Fruit fly (Drosophila melanogaster) whole organism, prepupa: ENCODE measurements around the gene Mes2.

Source experiments
- Blimp-1 ChIP-seq: fragments of 200-800 bp; sonication (Bioruptor generic); optimal IDR thresholded peaks from 3 replicates; lab custom pipeline; 2017; ENCODE audit warnings: missing biosample characterization, missing genetic modification characterization, mild to moderate bottlenecking, moderate library complexity, missing genetic modification reagents
- CG11294 ChIP-seq: fragments of 200-800 bp; sonication (Bioruptor generic); IDR thresholded peaks from 2 replicates; pipeline ENCODE4 v1.3.6; 2022; ENCODE audit warnings: missing biosample characterization, missing genetic modification characterization
- CG11762 ChIP-seq: fragments of 200-800 bp; sonication (Bioruptor generic); optimal IDR thresholded peaks from 3 replicates; lab custom pipeline; 2016; ENCODE audit warnings: missing biosample characterization, missing genetic modification characterization; ENCODE audit not compliant: insufficient read depth
- CG1621 ChIP-seq: fragments of 200-800 bp; sonication (Bioruptor generic); optimal IDR thresholded peaks from 3 replicates; lab custom pipeline; 2018; ENCODE audit warnings: missing biosample characterization, mild to moderate bottlenecking, missing genetic modification characterization
- CG16779 ChIP-seq: fragments of 200-800 bp; sonication (Bioruptor generic); optimal IDR thresholded peaks from 3 replicates; lab custom pipeline; 2017; ENCODE audit warnings: missing biosample characterization, mild to moderate bottlenecking, missing genetic modification characterization
- CG34406 ChIP-seq: fragments of 200-800 bp; sonication (Bioruptor generic); optimal IDR thresholded peaks from 3 replicates; lab custom pipeline; 2016; ENCODE audit warnings: missing biosample characterization, missing genetic modification characterization
- CG3919 ChIP-seq: fragments of 200-800 bp; sonication (Bioruptor generic); optimal IDR thresholded peaks from 3 replicates; lab custom pipeline; 2016; ENCODE audit warnings: missing biosample characterization, missing genetic modification characterization
- CG4318 ChIP-seq: fragments of 200-800 bp; sonication (Bioruptor generic); optimal IDR thresholded peaks from 3 replicates; lab custom pipeline; 2017; ENCODE audit warnings: missing biosample characterization, mild to moderate bottlenecking, missing genetic modification characterization
- CG6163 ChIP-seq: fragments of 200-800 bp; sonication (Bioruptor generic); IDR thresholded peaks from 3 replicates; pipeline ENCODE4 v1.3.6; 2022; ENCODE audit warnings: missing biosample characterization, missing genetic modification characterization
- CG6276 ChIP-seq: fragments of 200-800 bp; sonication (Bioruptor generic); optimal IDR thresholded peaks from 2 replicates; lab custom pipeline; 2017; ENCODE audit warnings: missing biosample characterization, mild to moderate bottlenecking, missing genetic modification characterization
- CG6792 ChIP-seq: fragments of 200-800 bp; sonication (Bioruptor generic); optimal IDR thresholded peaks from 3 replicates; lab custom pipeline; 2016; ENCODE audit warnings: missing biosample characterization, missing genetic modification characterization
- CG6808 ChIP-seq: fragments of 200-800 bp; sonication (Bioruptor generic); optimal IDR thresholded peaks from 3 replicates; lab custom pipeline; 2017; ENCODE audit warnings: missing biosample characterization, missing genetic modification characterization, mild to moderate bottlenecking, moderate library complexity, missing genetic modification reagents
- CG6854 ChIP-seq: fragments of 200-800 bp; sonication (Bioruptor generic); optimal IDR thresholded peaks from 2 replicates; lab custom pipeline; 2017; ENCODE audit warnings: missing biosample characterization, mild to moderate bottlenecking, missing genetic modification characterization
- CG7368 ChIP-seq: fragments of 200-800 bp; sonication (Bioruptor generic); optimal IDR thresholded peaks from 3 replicates; lab custom pipeline; 2016; ENCODE audit warnings: missing biosample characterization, missing genetic modification characterization
- CG8119 ChIP-seq: fragments of 200-800 bp; sonication (Bioruptor generic); IDR thresholded peaks from 3 replicates; pipeline ENCODE4 v1.3.6; 2022; ENCODE audit warnings: missing biosample characterization, missing genetic modification characterization
- CG8319 ChIP-seq: fragments of 200-800 bp; sonication (Bioruptor generic); optimal IDR thresholded peaks from 3 replicates; lab custom pipeline; 2016; ENCODE audit warnings: missing biosample characterization, missing genetic modification characterization
- CG9139 ChIP-seq: fragments of 200-800 bp; sonication (Bioruptor generic); optimal IDR thresholded peaks from 3 replicates; lab custom pipeline; 2017; ENCODE audit warnings: missing biosample characterization, mild to moderate bottlenecking, missing genetic modification characterization
- Eip75B ChIP-seq: fragments of 200-800 bp; sonication (Bioruptor generic); optimal IDR thresholded peaks from 3 replicates; lab custom pipeline; 2016; ENCODE audit warnings: missing biosample characterization, missing genetic modification characterization
- Eip78C ChIP-seq: fragments of 200-800 bp; sonication (Bioruptor generic); peaks from one replicate; lab custom pipeline; 2016; ENCODE audit warnings: missing biosample characterization, missing genetic modification characterization
- Eip93F ChIP-seq: fragments of 200-800 bp; sonication (Bioruptor generic); optimal IDR thresholded peaks from 2 replicates; lab custom pipeline; 2016; ENCODE audit warnings: missing biosample characterization, mild to moderate bottlenecking, missing genetic modification characterization
- Hr38 ChIP-seq: sonication (Bioruptor generic); optimal IDR thresholded peaks from 2 replicates; lab custom pipeline; 2016; ENCODE audit warnings: missing biosample characterization, missing genetic modification characterization
- Hr39 ChIP-seq: fragments of 200-800 bp; sonication (Bioruptor generic); optimal IDR thresholded peaks from 2 replicates; lab custom pipeline; 2016; ENCODE audit warnings: missing biosample characterization, missing genetic modification characterization
- Hr4 ChIP-seq: fragments of 200-800 bp; sonication (Bioruptor generic); optimal IDR thresholded peaks from 3 replicates; lab custom pipeline; 2016; ENCODE audit warnings: missing biosample characterization, missing genetic modification characterization
- Lpt ChIP-seq: fragments of 200-800 bp; sonication (Bioruptor generic); optimal IDR thresholded peaks from 3 replicates; lab custom pipeline; 2016; ENCODE audit warnings: missing biosample characterization, missing genetic modification characterization
- Met ChIP-seq: fragments of 200-800 bp; sonication (Bioruptor generic); optimal IDR thresholded peaks from 3 replicates; lab custom pipeline; 2016; ENCODE audit warnings: missing biosample characterization, missing genetic modification characterization
- OdsH ChIP-seq: fragments of 200-800 bp; sonication (Bioruptor generic); optimal IDR thresholded peaks from 3 replicates; lab custom pipeline; 2016; ENCODE audit warnings: missing biosample characterization, missing genetic modification characterization
- Sox102F ChIP-seq: fragments of 200-800 bp; sonication (Bioruptor generic); optimal IDR thresholded peaks from 2 replicates; lab custom pipeline; 2016; ENCODE audit warnings: missing biosample characterization, mild to moderate bottlenecking, missing genetic modification characterization
- dac ChIP-seq: fragments of 200-800 bp; sonication (Bioruptor generic); optimal IDR thresholded peaks from 2 replicates; lab custom pipeline; 2017; ENCODE audit warnings: missing biosample characterization, mild to moderate bottlenecking, missing genetic modification characterization
- dsx ChIP-seq: fragments of 200-800 bp; optimal IDR thresholded peaks from 3 replicates; lab custom pipeline; 2019; ENCODE audit warnings: missing biosample characterization, mild to moderate bottlenecking, missing genetic modification characterization, moderate library complexity; ENCODE audit not compliant: poor library complexity, severe bottlenecking
- eg ChIP-seq: fragments of 200-800 bp; sonication (Bioruptor generic); IDR thresholded peaks from 3 replicates; pipeline ENCODE4 v1.3.6; 2022; ENCODE audit warnings: missing biosample characterization, missing genetic modification characterization
- fd59A ChIP-seq: fragments of 200-800 bp; sonication (Bioruptor generic); optimal IDR thresholded peaks from 2 replicates; lab custom pipeline; 2017; ENCODE audit warnings: missing biosample characterization, mild to moderate bottlenecking, missing genetic modification characterization, missing genetic modification reagents
- fd85E ChIP-seq: fragments of 200-800 bp; sonication (Bioruptor generic); optimal IDR thresholded peaks from 3 replicates; lab custom pipeline; 2016; ENCODE audit warnings: missing biosample characterization, missing genetic modification characterization
- fkh ChIP-seq: fragments of 200-800 bp; sonication (Bioruptor generic); optimal IDR thresholded peaks from 3 replicates; lab custom pipeline; 2017; ENCODE audit warnings: missing biosample characterization, mild to moderate bottlenecking, missing genetic modification characterization, moderate library complexity
- lz ChIP-seq: fragments of 200-800 bp; sonication (Bioruptor generic); optimal IDR thresholded peaks from 3 replicates; lab custom pipeline; 2016; ENCODE audit warnings: missing biosample characterization, missing genetic modification characterization
- net ChIP-seq: fragments of 200-800 bp; sonication (Bioruptor generic); optimal IDR thresholded peaks from 3 replicates; lab custom pipeline; 2016; ENCODE audit warnings: missing biosample characterization, missing genetic modification characterization
- ss ChIP-seq, 2 experiments: fragments of 200-800 bp; sonication (Bioruptor generic); optimal IDR thresholded peaks; 2 replicates in 1 of 2; 3 replicates in 1 of 2; lab custom pipeline; 2017 to 2018; ENCODE audit warnings: mild to moderate bottlenecking in 2 of 2, missing biosample characterization in 2 of 2, missing genetic modification characterization in 2 of 2, moderate library complexity in 1 of 2
- svp ChIP-seq: fragments of 200-800 bp; sonication (Bioruptor generic); peaks from one replicate; lab custom pipeline; 2016; ENCODE audit warnings: missing biosample characterization, missing genetic modification characterization
- topi ChIP-seq: fragments of 200-800 bp; sonication (Bioruptor generic); optimal IDR thresholded peaks from 3 replicates; lab custom pipeline; 2016; ENCODE audit warnings: missing biosample characterization, missing genetic modification characterization
- vri ChIP-seq: fragments of 200-800 bp; sonication (Bioruptor generic); optimal IDR thresholded peaks from 3 replicates; lab custom pipeline; 2016; ENCODE audit warnings: missing biosample characterization, mild to moderate bottlenecking, missing genetic modification characterization

The Mes2 gene

dm6 chr3L:22945264-22945941, at the start of gene Mes2:
Gene Mes2, plus strand, starts transcription at chr3L:22945657.
- peak; percentile 75 for TF ChIP-seq svp (GFP tag; lab: Kevin White, UChicago)
- no peak for TF ChIP-seq Met (GFP tag; lab: Kevin White, UChicago)
- TF ChIP-seq Eip75B (GFP tag; lab: Kevin White, UChicago) = no peak
- peak; percentile 8 for TF ChIP-seq Eip78C (GFP tag; lab: Kevin White, UChicago)
- no peak for TF ChIP-seq CG6163
- no peak for TF ChIP-seq CG8319 (GFP tag; lab: Kevin White, UChicago)
- no peak for TF ChIP-seq Eip93F
- TF ChIP-seq CG1621 (tag; lab: Kevin White, UChicago) = peak; percentile 38
- peak; percentile 9 for TF ChIP-seq CG9139
- no peak for TF ChIP-seq CG11762 (GFP tag; lab: Kevin White, UChicago)
- peak; percentile 65 for TF ChIP-seq Blimp-1 (GFP tag; lab: Kevin White, UChicago)
- no peak for TF ChIP-seq CG16779 (tag; lab: Kevin White, UChicago)
- TF ChIP-seq fd59A (GFP tag; lab: Kevin White, UChicago) = no peak
- no peak for TF ChIP-seq Hr4 (GFP tag; lab: Kevin White, UChicago)
- no peak for TF ChIP-seq dac (GFP tag; lab: Kevin White, UChicago)
- TF ChIP-seq CG6808 (GFP tag; lab: Kevin White, UChicago) = no peak
- no peak for TF ChIP-seq vri (GFP tag; lab: Kevin White, UChicago)
- TF ChIP-seq Hr38 (GFP tag; lab: Kevin White, UChicago) = no peak
- no peak for TF ChIP-seq net
- TF ChIP-seq CG6854 (GFP tag; lab: Kevin White, UChicago) = peak; percentile 88
- TF ChIP-seq OdsH (GFP tag; lab: Kevin White, UChicago) = no peak
- no peak for TF ChIP-seq dsx (GFP tag; lab: Kevin White, UChicago)
- TF ChIP-seq Hr39 (GFP tag; lab: Kevin White, UChicago) = no peak
- no peak for TF ChIP-seq CG4318 (GFP tag; lab: Kevin White, UChicago)
- no peak for TF ChIP-seq topi (GFP tag; lab: Kevin White, UChicago)
- TF ChIP-seq CG6792 (GFP tag; lab: Kevin White, UChicago) = no peak

- TF ChIP-seq CG34406 (GFP tag; lab: Kevin White, UChicago) = no peak
- no peak for TF ChIP-seq CG6276 (GFP tag; lab: Kevin White, UChicago)
- TF ChIP-seq CG11294 (GFP tag; lab: Robert Waterston, UW) = no peak
- no peak for TF ChIP-seq CG1621 (tag; lab: Kevin White, UChicago)
- no peak for TF ChIP-seq fd85E
- TF ChIP-seq CG6854 (GFP tag; lab: Kevin White, UChicago) = no peak
These were observed 47.0 kb upstream of the Mes2 start, which contains the start of gene CG11131 for dm6 chr3L:22898444-22898843. Gene CG11131, plus strand, starts transcription at chr3L:22898744.

- TF ChIP-seq CG8119 (GFP tag; lab: Robert Waterston, UW) = no peak
- no peak for TF ChIP-seq Sox102F (GFP tag; lab: Kevin White, UChicago)
- no peak for TF ChIP-seq fkh (GFP tag; lab: Kevin White, UChicago)
- no peak for TF ChIP-seq CG4318 (GFP tag; lab: Kevin White, UChicago)
- no peak for TF ChIP-seq CG3919
- no peak for TF ChIP-seq CG7368 (GFP tag; lab: Kevin White, UChicago)
- TF ChIP-seq ss (GFP tag; optimal IDR thresholded peaks at IDR 0.05; lab: Kevin White, UChicago) = no peak
- no peak for TF ChIP-seq Lpt (GFP tag; lab: Kevin White, UChicago)
- no peak for TF ChIP-seq Eip75B (GFP tag; lab: Kevin White, UChicago)
- TF ChIP-seq CG16779 (tag; lab: Kevin White, UChicago) = no peak
- TF ChIP-seq vri (GFP tag; lab: Kevin White, UChicago) = no peak
- no peak for TF ChIP-seq lz
- no peak for TF ChIP-seq CG34406 (GFP tag; lab: Kevin White, UChicago)
- TF ChIP-seq svp (GFP tag; lab: Kevin White, UChicago) = no peak
- no peak for TF ChIP-seq eg (GFP tag; lab: Robert Waterston, UW)
- TF ChIP-seq, all 60 proteins: peak for 0
These were observed 43.8 kb upstream of the Mes2 start, which contains the start of gene BoYb for dm6 chr3L:22901612-22902011. Gene BoYb, plus strand, starts transcription at chr3L:22901912.
